Fruit fly (Drosophila melanogaster): Measurements from ENCODE around the gene CG32645.

dm6 chrX:13099919-13100318 is 39.1 kb upstream of the CG32645 start:
- TF ChIP-seq usp (GFP tag; optimal IDR thresholded peaks at IDR 0.05) (no peak), pan (optimal IDR thresholded peaks at IDR 0.05) (no peak), psq (optimal IDR thresholded peaks at IDR 0.05) (no peak), EcR (GFP tag; optimal IDR thresholded peaks at IDR 0.05) (no peak), CG8478 (optimal IDR thresholded peaks at IDR 0.05) (no peak), Dll (optimal IDR thresholded peaks at IDR 0.05) (no peak)

Measured in whole organism.